Worm (Caenorhabditis elegans) whole organism, L4/young adult: ENCODE data around the gene ldp-1.

ENCODE experiments used
- W03F9.2 ChIP-seq: fragments of 150-350 bp; optimal IDR thresholded peaks from 2 replicates; lab custom pipeline; 2014; ENCODE audit warnings: missing biosample characterization, missing genetic modification characterization
- dao-5 ChIP-seq: sonication (generic microtip); optimal IDR thresholded peaks from 2 replicates; lab custom pipeline; 2016; ENCODE audit warnings: missing genotype, missing genetic modification characterization, moderate library complexity, missing compliant biosample characterization
- him-1 ChIP-seq: sonication (generic microtip); optimal IDR thresholded peaks from 2 replicates; lab custom pipeline; 2016; ENCODE audit warnings: missing genotype, missing genetic modification reagents, missing genetic modification characterization, missing compliant biosample characterization

DNA sequence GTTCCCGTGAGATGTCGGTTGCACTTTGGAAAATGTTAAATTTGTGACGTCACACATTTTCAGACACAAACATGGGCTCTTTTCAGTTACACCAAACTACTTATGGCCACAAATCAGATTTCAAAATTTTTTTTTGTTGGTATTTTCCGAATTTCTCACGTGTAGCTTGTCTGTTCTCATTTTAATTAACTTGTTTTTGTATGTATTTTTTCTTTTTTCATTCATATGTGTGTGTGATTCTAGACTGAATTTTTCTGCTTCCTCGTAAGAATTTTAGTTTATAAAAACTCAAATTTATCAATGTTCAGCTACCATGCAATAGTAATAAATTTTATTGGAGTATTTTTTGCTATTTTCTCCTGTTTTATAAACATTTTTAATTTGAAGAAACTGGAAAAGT, 29.5 kb downstream of the ldp-1 start, which contains the start of gene srbc-22:
- TF ChIP-seq dao-5 (tag; lab: Kevin White, UChicago) (no peak), him-1 (tag; lab: Kevin White, UChicago) (no peak), W03F9.2 (tag; lab: Kevin White, UChicago) (no peak)
